Worm (Caenorhabditis elegans) whole organism, L1 larva: ENCODE results near the gene lact-1.

Source experiments
- C04F5.9 ChIP-seq: sonication (generic microtip); optimal IDR thresholded peaks from 2 replicates; lab custom pipeline; 2016; ENCODE audit warnings: missing genetic modification characterization, missing compliant biosample characterization
- aha-1 ChIP-seq: fragments of 150-350 bp; optimal IDR thresholded peaks from 2 replicates; lab custom pipeline; 2014; ENCODE audit warnings: missing biosample characterization, missing genetic modification characterization
- aly-2 ChIP-seq: fragments of 150-350 bp; optimal IDR thresholded peaks from 2 replicates; lab custom pipeline; 2014; ENCODE audit warnings: missing biosample characterization, missing genetic modification characterization
- ceh-8 ChIP-seq: fragments of 200-800 bp; sonication (Bioruptor generic); optimal IDR thresholded peaks from 2 replicates; lab custom pipeline; 2018; ENCODE audit warnings: mild to moderate bottlenecking, missing genetic modification characterization, moderate library complexity, missing compliant biosample characterization
- dsc-1 ChIP-seq: sonication (generic microtip); optimal IDR thresholded peaks from 2 replicates; lab custom pipeline; 2016; ENCODE audit warnings: mild to moderate bottlenecking, missing genetic modification characterization, missing compliant biosample characterization
- elt-3 ChIP-seq, 6 experiments: fragments of 150-350 bp in 1 of 6; sonication (generic microtip); optimal IDR thresholded peaks; 2 replicates each; lab custom pipeline; 2017 to 2018; ENCODE audit warnings: missing biosample characterization in 6 of 6, missing genetic modification characterization in 6 of 6, inconsistent platforms in 1 of 6
- ets-5 ChIP-seq: fragments of 200-800 bp; sonication (Bioruptor generic); IDR thresholded peaks from 2 replicates; pipeline ENCODE4 v1.3.6; 2022; ENCODE audit warnings: missing genetic modification characterization, missing compliant biosample characterization
- fkh-8 ChIP-seq: sonication (generic microtip); optimal IDR thresholded peaks from 2 replicates; lab custom pipeline; 2016; ENCODE audit warnings: mild to moderate bottlenecking, missing genetic modification characterization, missing compliant biosample characterization
- lin-13 ChIP-seq: fragments of 150-350 bp; optimal IDR thresholded peaks from 2 replicates; lab custom pipeline; 2014; ENCODE audit warnings: missing biosample characterization, missing genetic modification reagents, missing genetic modification characterization
- lin-14 ChIP-seq: fragments of 200-800 bp; sonication (Bioruptor generic); optimal IDR thresholded peaks from 2 replicates; lab custom pipeline; 2018; ENCODE audit warnings: mild to moderate bottlenecking, missing genetic modification characterization, moderate library complexity, missing compliant biosample characterization
- lin-35 ChIP-seq, 2 experiments: fragments of 150-350 bp; optimal IDR thresholded peaks; 2 replicates each; lab custom pipeline; 2014; ENCODE audit warnings: missing biosample characterization in 2 of 2, missing genetic modification characterization in 2 of 2, missing genetic modification reagents in 2 of 2
- lin-39 ChIP-seq: fragments of 150-350 bp; optimal IDR thresholded peaks from 2 replicates; lab custom pipeline; 2014; ENCODE audit warnings: missing biosample characterization, missing genetic modification reagents, missing genetic modification characterization
- mab-9 ChIP-seq: fragments of 200-800 bp; sonication (Bioruptor generic); IDR thresholded peaks from 2 replicates; pipeline ENCODE4 v1.3.6; 2022; ENCODE audit warnings: missing genetic modification reagents, missing genetic modification characterization, missing compliant biosample characterization
- mef-2 ChIP-seq: fragments of 150-350 bp; optimal IDR thresholded peaks from 2 replicates; lab custom pipeline; 2014; ENCODE audit warnings: missing biosample characterization, missing genetic modification characterization
- mep-1 ChIP-seq: fragments of 150-350 bp; optimal IDR thresholded peaks from 2 replicates; lab custom pipeline; 2014; ENCODE audit warnings: missing biosample characterization, missing genetic modification characterization
- nhr-12 ChIP-seq: sonication (generic microtip); optimal IDR thresholded peaks from 2 replicates; lab custom pipeline; 2017; ENCODE audit warnings: missing biosample characterization, missing genetic modification characterization
- nhr-20 ChIP-seq: sonication (generic microtip); optimal IDR thresholded peaks from 2 replicates; lab custom pipeline; 2016; ENCODE audit warnings: mild to moderate bottlenecking, missing genetic modification characterization, missing compliant biosample characterization
- nhr-237 ChIP-seq: fragments of 150-350 bp; optimal IDR thresholded peaks from 2 replicates; lab custom pipeline; 2014; ENCODE audit warnings: missing biosample characterization, missing genetic modification characterization
- nhr-47 ChIP-seq: sonication (generic microtip); optimal IDR thresholded peaks from 2 replicates; lab custom pipeline; 2016; ENCODE audit warnings: mild to moderate bottlenecking, missing genetic modification characterization, moderate library complexity, missing compliant biosample characterization
- nhr-71 ChIP-seq: sonication (generic microtip); optimal IDR thresholded peaks from 2 replicates; lab custom pipeline; 2016; ENCODE audit warnings: mild to moderate bottlenecking, missing genetic modification characterization, moderate library complexity, missing compliant biosample characterization
- pag-3 ChIP-seq: sonication (generic microtip); optimal IDR thresholded peaks from 2 replicates; lab custom pipeline; 2017; ENCODE audit warnings: missing genetic modification characterization, mild to moderate bottlenecking, missing compliant biosample characterization, antibody characterized with exemption, borderline replicate concordance; ENCODE audit not compliant: insufficient read depth
- pqm-1 ChIP-seq: sonication (generic microtip); optimal IDR thresholded peaks from 3 replicates; lab custom pipeline; 2017; ENCODE audit warnings: missing biosample characterization, missing genetic modification characterization
- rnt-1 ChIP-seq: sonication (generic microtip); optimal IDR thresholded peaks from 2 replicates; lab custom pipeline; 2016; ENCODE audit warnings: mild to moderate bottlenecking, missing genetic modification characterization, moderate library complexity, missing compliant biosample characterization
- skn-1 ChIP-seq: fragments of 150-350 bp; optimal IDR thresholded peaks from 2 replicates; lab custom pipeline; 2014; ENCODE audit warnings: missing biosample characterization, missing genetic modification characterization
- snpc-4 ChIP-seq: fragments of 150-350 bp; optimal IDR thresholded peaks from 2 replicates; lab custom pipeline; 2014; ENCODE audit warnings: missing biosample characterization, missing genetic modification characterization
- sptf-1 ChIP-seq: fragments of 150-350 bp; optimal IDR thresholded peaks from 2 replicates; lab custom pipeline; 2014; ENCODE audit warnings: missing biosample characterization, missing genetic modification characterization
- unc-130 ChIP-seq: fragments of 150-350 bp; optimal IDR thresholded peaks from 2 replicates; lab custom pipeline; 2017; ENCODE audit warnings: missing biosample characterization, missing genetic modification characterization, inconsistent platforms
- unc-30 ChIP-seq: sonication (generic microtip); optimal IDR thresholded peaks from 2 replicates; lab custom pipeline; 2017; ENCODE audit warnings: missing biosample characterization, missing genetic modification characterization
- unc-62 ChIP-seq: fragments of 150-350 bp; optimal IDR thresholded peaks from 2 replicates; lab custom pipeline; 2014; ENCODE audit warnings: missing biosample characterization, missing genetic modification reagents, missing genetic modification characterization
- unc-98 ChIP-seq: fragments of 200-800 bp; sonication (Bioruptor generic); IDR thresholded peaks from 2 replicates; pipeline ENCODE4 v1.3.6; 2022; ENCODE audit warnings: missing genetic modification characterization, missing compliant biosample characterization
- zag-1 ChIP-seq: fragments of 150-350 bp; optimal IDR thresholded peaks from 2 replicates; lab custom pipeline; 2014; ENCODE audit warnings: missing biosample characterization, missing genetic modification characterization
- ztf-11 ChIP-seq, 2 experiments: sonication (generic microtip); optimal IDR thresholded peaks; 2 replicates each; lab custom pipeline; 2016 to 2017; ENCODE audit warnings: missing genetic modification characterization in 2 of 2, missing biosample characterization in 1 of 2, missing compliant biosample characterization in 1 of 2
- ztf-4 ChIP-seq: fragments of 150-350 bp; optimal IDR thresholded peaks from 2 replicates; lab custom pipeline; 2014; ENCODE audit warnings: missing biosample characterization, missing genetic modification characterization

Gene lact-1

ce11 chrX:7225028-7225427, 35.1 kb downstream of the lact-1 start:
- peak; percentile 41 for TF ChIP-seq nhr-71
- no peak for TF ChIP-seq dsc-1 (tag; lab: Kevin White, UChicago)
- TF ChIP-seq unc-130 (tag; lab: Kevin White, UChicago), result no peak
- no peak for TF ChIP-seq ztf-11 (tag; optimal IDR thresholded peaks at IDR 0.05; lab: Kevin White, UChicago)
- TF ChIP-seq ets-5 (GFP tag; lab: Robert Waterston, UW), result no peak
- no peak for TF ChIP-seq lin-39 (tag; lab: Kevin White, UChicago)
- no peak for TF ChIP-seq pag-3 (tag; lab: Kevin White, UChicago)
- peak; percentile 21 for TF ChIP-seq lin-14 (GFP tag; lab: Kevin White, UChicago)
- peak; percentile 8 for TF ChIP-seq nhr-20 (tag; lab: Kevin White, UChicago)
- TF ChIP-seq unc-98 (GFP tag; lab: Robert Waterston, UW), result no peak
- TF ChIP-seq rnt-1 (tag; lab: Kevin White, UChicago), result peak; percentile 53
- no peak for TF ChIP-seq mef-2 (tag; lab: Kevin White, UChicago)

ce11 chrX:7224510-7224909, 35.7 kb downstream of the lact-1 start:
- no peak for TF ChIP-seq unc-62 (GFP tag; lab: Kevin White, UChicago)
- TF ChIP-seq nhr-237 (tag; lab: Kevin White, UChicago), result no peak
- no peak for TF ChIP-seq pqm-1 (tag; lab: Kevin White, UChicago)
- peak; percentile 28 for TF ChIP-seq lin-14 (GFP tag; lab: Kevin White, UChicago)

- TF ChIP-seq mab-9 (GFP tag; lab: Robert Waterston, UW), result no peak
- no peak for TF ChIP-seq ets-5 (GFP tag; lab: Robert Waterston, UW)
- no peak for TF ChIP-seq snpc-4 (tag; lab: Kevin White, UChicago)
- no peak for TF ChIP-seq unc-30 (tag; lab: Kevin White, UChicago)
- TF ChIP-seq lin-14 (GFP tag; lab: Kevin White, UChicago), result peak; percentile 50
- TF ChIP-seq lin-39 (tag; lab: Kevin White, UChicago), result no peak
- TF ChIP-seq mep-1 (tag; lab: Kevin White, UChicago), result no peak
Measured at ce11 chrX:7222383-7222782, 37.8 kb downstream of the lact-1 start.

ce11 chrX:7220209-7220608, 40.0 kb downstream of the lact-1 start:
- TF ChIP-seq skn-1 (tag; lab: Kevin White, UChicago) (no peak), nhr-47 (no peak), lin-13 (GFP tag; lab: Kevin White, UChicago) (no peak), dsc-1 (tag; lab: Kevin White, UChicago) (no peak), sptf-1 (no peak), zag-1 (tag; lab: Kevin White, UChicago) (no peak), lin-35 (GFP tag; optimal IDR thresholded peaks at IDR 0.05; lab: Kevin White, UChicago) (no peak), ets-5 (GFP tag; lab: Robert Waterston, UW) (no peak), aly-2 (tag; lab: Kevin White, UChicago) (no peak), pqm-1 (tag; lab: Kevin White, UChicago) (no peak), ztf-4 (tag; lab: Kevin White, UChicago) (no peak), C04F5.9 (tag; lab: Kevin White, UChicago) (no peak), aha-1 (tag; lab: Kevin White, UChicago) (no peak), nhr-71 (no peak)

ce11 chrX:7217704-7218479, 42.3 kb downstream of the lact-1 start, which contains the start of gene syd-9:
Gene syd-9, plus strand, starts transcription at chrX:7218097.
- TF ChIP-seq elt-3 (tag; optimal IDR thresholded peaks at IDR 0.05; lab: Kevin White, UChicago), result no peak
- peak; percentile 58 for TF ChIP-seq lin-14 (GFP tag; lab: Kevin White, UChicago)
- TF ChIP-seq nhr-12 (tag; lab: Kevin White, UChicago), result no peak
- TF ChIP-seq fkh-8 (tag; lab: Kevin White, UChicago), result peak; percentile 27
- TF ChIP-seq ceh-8 (GFP tag; lab: Kevin White, UChicago), result peak; percentile 19
- peak in 1 of 2 experiments; percentile 1 for TF ChIP-seq lin-35 (GFP tag; optimal IDR thresholded peaks at IDR 0.05; lab: Kevin White, UChicago)
